Fruit fly (Drosophila melanogaster): ENCODE results near the gene SerRS-m.

DNA sequence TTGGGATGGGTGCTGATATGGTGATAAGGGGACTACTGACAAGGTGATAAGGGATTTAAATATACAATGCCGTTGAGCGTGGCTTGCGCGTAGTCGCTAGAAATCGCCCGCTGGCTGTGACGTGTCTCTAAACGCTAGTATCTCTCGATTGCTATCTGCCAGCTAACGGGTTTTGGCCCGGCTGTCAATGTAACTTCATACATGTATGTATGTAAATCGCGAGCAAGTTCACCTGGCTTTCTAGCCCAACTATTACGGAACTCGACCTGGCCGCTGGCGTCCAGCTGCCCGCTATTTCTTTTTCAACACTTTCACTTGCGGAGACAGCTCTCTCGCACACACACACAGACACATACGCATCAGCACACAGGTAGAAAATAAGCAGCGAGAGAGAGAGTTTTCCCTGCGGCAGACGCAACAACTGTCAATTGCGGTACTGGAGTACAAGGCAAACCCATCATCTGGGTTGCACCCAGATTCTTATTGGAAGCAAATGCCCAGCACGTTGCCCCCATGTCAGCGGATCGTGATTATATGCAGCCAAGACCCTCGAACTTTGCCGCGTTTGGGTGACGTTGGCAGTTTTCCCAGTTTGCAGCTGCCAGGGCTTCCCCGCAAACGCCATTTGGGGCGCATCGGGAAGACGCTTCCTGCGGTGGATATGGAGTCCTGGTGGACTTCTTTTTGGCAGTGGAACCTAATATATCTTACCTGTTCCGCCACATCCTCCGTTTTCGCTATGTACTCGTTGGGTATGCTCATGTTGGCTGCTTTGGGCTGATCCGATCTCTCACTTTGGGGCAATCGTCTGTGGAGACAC, 4.9 kb downstream of the SerRS-m start:
- no peak for TF ChIP-seq usp (GFP tag; optimal IDR thresholded peaks at IDR 0.05)
- TF ChIP-seq pan (optimal IDR thresholded peaks at IDR 0.05): no peak
- no peak for TF ChIP-seq psq (optimal IDR thresholded peaks at IDR 0.05)
- TF ChIP-seq CG8478 (optimal IDR thresholded peaks at IDR 0.05): no peak
- no peak for TF ChIP-seq EcR (GFP tag; optimal IDR thresholded peaks at IDR 0.05)
- no peak for TF ChIP-seq Dll (optimal IDR thresholded peaks at IDR 0.05)

Measured in whole organism.